Worm (Caenorhabditis elegans): Measurements from ENCODE around the gene ZK856.16.

Gene ZK856.16

ce11 chrV:10182984-10183383 lies 22.4 kb downstream of the ZK856.16 start, which contains the start of gene ZK856.4:
Gene ZK856.4, plus strand, starts transcription at chrV:10183284.
- TF ChIP-seq nhr-25 (tag; optimal IDR thresholded peaks at IDR 0.05) (no peak), nhr-12 (tag; optimal IDR thresholded peaks at IDR 0.05) (no peak), egl-27 (tag; optimal IDR thresholded peaks at IDR 0.05) (no peak), ama-1 (optimal IDR thresholded peaks at IDR 0.05) (no peak), daf-12 (tag; optimal IDR thresholded peaks at IDR 0.05) (no peak), sea-2 (GFP tag; optimal IDR thresholded peaks at IDR 0.05) (no peak), R02D3.7 (tag; optimal IDR thresholded peaks at IDR 0.05) (no peak), pqm-1 (tag; optimal IDR thresholded peaks at IDR 0.05) (no peak), hmg-11 (tag; optimal IDR thresholded peaks at IDR 0.05) (no peak), nhr-23 (tag; optimal IDR thresholded peaks at IDR 0.05) (no peak), mml-1 (tag; optimal IDR thresholded peaks at IDR 0.05) (no peak), lin-39 (tag; optimal IDR thresholded peaks at IDR 0.05) (no peak)

ce11 chrV:10179235-10179634 lies 26.1 kb downstream of the ZK856.16 start, which contains the start of gene cul-5:
Gene cul-5, plus strand, starts transcription at chrV:10179535.
- TF ChIP-seq eor-1 (tag; optimal IDR thresholded peaks at IDR 0.05) (no peak), pha-4 (tag; optimal IDR thresholded peaks at IDR 0.05) (peak; percentile 29), elt-2 (tag; optimal IDR thresholded peaks at IDR 0.05) (peak; percentile 28), pqm-1 (tag; optimal IDR thresholded peaks at IDR 0.05) (peak; percentile 35), ZK546.5 (tag; optimal IDR thresholded peaks at IDR 0.05) (no peak)

ce11 chrV:10178166-10178565 lies 27.2 kb downstream of the ZK856.16 start:
- TF ChIP-seq pqm-1 (tag; optimal IDR thresholded peaks at IDR 0.05), result peak; percentile 9
- TF ChIP-seq daf-12 (tag; optimal IDR thresholded peaks at IDR 0.05), result no peak
- TF ChIP-seq nhr-25 (tag; optimal IDR thresholded peaks at IDR 0.05), result peak; percentile 85
- peak; percentile 72 for TF ChIP-seq lin-15B (tag; optimal IDR thresholded peaks at IDR 0.05)
- peak; percentile 42 for TF ChIP-seq nhr-23 (tag; optimal IDR thresholded peaks at IDR 0.05)
- TF ChIP-seq elt-2 (tag; optimal IDR thresholded peaks at IDR 0.05), result peak; percentile 14
- TF ChIP-seq snpc-4 (tag; optimal IDR thresholded peaks at IDR 0.05), result peak; percentile 45
- peak; percentile 73 for TF ChIP-seq pha-4 (tag; optimal IDR thresholded peaks at IDR 0.05)
- peak; percentile 66 for TF ChIP-seq nhr-43 (tag; optimal IDR thresholded peaks at IDR 0.05; ENCODE audit: poor library complexity, severe bottlenecking)
- no peak for TF ChIP-seq ceh-82 (tag; optimal IDR thresholded peaks at IDR 0.05)
- no peak for TF ChIP-seq mml-1 (tag; optimal IDR thresholded peaks at IDR 0.05)
- peak; percentile 45 for TF ChIP-seq nfya-1 (tag; optimal IDR thresholded peaks at IDR 0.05; ENCODE audit: insufficient read depth)
- TF ChIP-seq fkh-10 (GFP tag; optimal IDR thresholded peaks at IDR 0.05), result no peak
- peak; percentile 10 for TF ChIP-seq jun-1 (tag; optimal IDR thresholded peaks at IDR 0.05)
- TF ChIP-seq ceh-9 (tag; optimal IDR thresholded peaks at IDR 0.05), result no peak
- peak; percentile 69 for TF ChIP-seq skn-1 (tag; optimal IDR thresholded peaks at IDR 0.05)
- TF ChIP-seq ceh-28 (tag; optimal IDR thresholded peaks at IDR 0.05), result no peak
- no peak for TF ChIP-seq fkh-2 (tag; optimal IDR thresholded peaks at IDR 0.05)

- TF ChIP-seq unc-39 (tag; optimal IDR thresholded peaks at IDR 0.05) (no peak), mdl-1 (tag; optimal IDR thresholded peaks at IDR 0.05) (peak; percentile 10), lin-39 (tag; optimal IDR thresholded peaks at IDR 0.05) (peak; percentile 85), ceh-82 (tag; optimal IDR thresholded peaks at IDR 0.05) (no peak), R02D3.7 (tag; optimal IDR thresholded peaks at IDR 0.05) (no peak), nhr-237 (tag; optimal IDR thresholded peaks at IDR 0.05) (no peak), pqm-1 (tag; optimal IDR thresholded peaks at IDR 0.05) (no peak), ceh-16 (tag; optimal IDR thresholded peaks at IDR 0.05) (no peak), hmg-11 (tag; optimal IDR thresholded peaks at IDR 0.05) (peak; percentile 91), zag-1 (tag; optimal IDR thresholded peaks at IDR 0.05) (peak; percentile 69), lin-15B (tag; optimal IDR thresholded peaks at IDR 0.05) (peak; percentile 47), tbx-2 (tag; optimal IDR thresholded peaks at IDR 0.05) (peak; percentile 72), lsy-12 (tag; optimal IDR thresholded peaks at IDR 0.05) (peak; percentile 57), fkh-10 (GFP tag; optimal IDR thresholded peaks at IDR 0.05) (peak; percentile 95), nhr-11 (tag; optimal IDR thresholded peaks at IDR 0.05) (peak; percentile 79), egl-5 (tag; optimal IDR thresholded peaks at IDR 0.05) (peak; percentile 36), unc-62 (GFP tag; optimal IDR thresholded peaks at IDR 0.05) (peak; percentile 66), ceh-9 (tag; optimal IDR thresholded peaks at IDR 0.05) (no peak), daf-12 (tag; optimal IDR thresholded peaks at IDR 0.05) (no peak), nhr-12 (tag; optimal IDR thresholded peaks at IDR 0.05) (no peak), skn-1 (tag; optimal IDR thresholded peaks at IDR 0.05) (no peak), nhr-25 (tag; optimal IDR thresholded peaks at IDR 0.05) (no peak), ceh-28 (tag; optimal IDR thresholded peaks at IDR 0.05) (peak; percentile 88), ztf-11 (tag; optimal IDR thresholded peaks at IDR 0.05) (no peak), mml-1 (tag; optimal IDR thresholded peaks at IDR 0.05) (no peak), eor-1 (tag; optimal IDR thresholded peaks at IDR 0.05) (no peak), elt-1 (tag; optimal IDR thresholded peaks at IDR 0.05) (peak; percentile 55), sea-2 (GFP tag; optimal IDR thresholded peaks at IDR 0.05) (peak; percentile 60), nfya-1 (tag; optimal IDR thresholded peaks at IDR 0.05; ENCODE audit: insufficient read depth) (peak; percentile 98), snpc-4 (tag; optimal IDR thresholded peaks at IDR 0.05) (peak; percentile 35), ZK546.5 (tag; optimal IDR thresholded peaks at IDR 0.05) (no peak), nhr-23 (tag; optimal IDR thresholded peaks at IDR 0.05) (no peak)
Measured at ce11 chrV:10174632-10175075, 30.7 kb downstream of the ZK856.16 start.
